Worm (Caenorhabditis elegans) whole organism, mixed stage, embryonic: Measurements from ENCODE around the gene srx-9.

Experiments
- M03D4.4 ChIP-seq: sonication (generic microtip); optimal IDR thresholded peaks from 2 replicates; lab custom pipeline; 2017; ENCODE audit warnings: mild to moderate bottlenecking, missing genetic modification characterization, missing compliant biosample characterization
- bed-3 ChIP-seq: fragments of 200-800 bp; sonication (Bioruptor generic); optimal IDR thresholded peaks from 3 replicates; lab custom pipeline; 2018; ENCODE audit warnings: mild to moderate bottlenecking, missing genetic modification characterization, moderate library complexity, missing compliant biosample characterization
- ceh-39 ChIP-seq: fragments of 150-350 bp; optimal IDR thresholded peaks from 2 replicates; lab custom pipeline; 2014; ENCODE audit warnings: missing biosample characterization, missing genetic modification characterization
- ceh-43 ChIP-seq: fragments of 200-800 bp; sonication (Bioruptor generic); optimal IDR thresholded peaks from 2 replicates; lab custom pipeline; 2018; ENCODE audit warnings: mild to moderate bottlenecking, missing genetic modification characterization, moderate library complexity, missing compliant biosample characterization
- ceh-83 ChIP-seq: fragments of 200-800 bp; sonication (Bioruptor generic); optimal IDR thresholded peaks from 2 replicates; lab custom pipeline; 2018; ENCODE audit warnings: mild to moderate bottlenecking, missing genetic modification characterization, missing compliant biosample characterization
- ces-1 ChIP-seq: fragments of 150-350 bp; optimal IDR thresholded peaks from 2 replicates; lab custom pipeline; 2014; ENCODE audit warnings: missing biosample characterization, missing genetic modification reagents, missing genetic modification characterization
- elt-1 ChIP-seq: sonication (generic microtip); optimal IDR thresholded peaks from 2 replicates; lab custom pipeline; 2017; ENCODE audit warnings: missing genetic modification characterization, mild to moderate bottlenecking, missing compliant biosample characterization, antibody characterized with exemption, moderate library complexity, borderline replicate concordance; ENCODE audit not compliant: insufficient read depth
- elt-3 ChIP-seq: fragments of 150-350 bp; optimal IDR thresholded peaks from 2 replicates; lab custom pipeline; 2014; ENCODE audit warnings: missing biosample characterization, missing genetic modification characterization
- flh-1 ChIP-seq: fragments of 200-800 bp; sonication (Bioruptor generic); optimal IDR thresholded peaks from 2 replicates; lab custom pipeline; 2018; ENCODE audit warnings: mild to moderate bottlenecking, missing genetic modification characterization, moderate library complexity, missing compliant biosample characterization
- hlh-1 ChIP-seq: fragments of 150-350 bp; optimal IDR thresholded peaks from 2 replicates; lab custom pipeline; 2014; ENCODE audit warnings: missing biosample characterization, missing genetic modification reagents, missing genetic modification characterization
- lin-13 ChIP-seq: fragments of 150-350 bp; optimal IDR thresholded peaks from 2 replicates; lab custom pipeline; 2014; ENCODE audit warnings: missing biosample characterization, missing genetic modification characterization
- lin-32 ChIP-seq: fragments of 200-800 bp; sonication (Bioruptor generic); optimal IDR thresholded peaks from 2 replicates; lab custom pipeline; 2018; ENCODE audit warnings: mild to moderate bottlenecking, missing genetic modification characterization, missing compliant biosample characterization
- lsy-2 ChIP-seq: fragments of 150-350 bp; optimal IDR thresholded peaks from 2 replicates; lab custom pipeline; 2014; ENCODE audit warnings: missing biosample characterization, missing genetic modification characterization
- mab-5 ChIP-seq: fragments of 150-350 bp; optimal IDR thresholded peaks from 2 replicates; lab custom pipeline; 2014; ENCODE audit warnings: missing biosample characterization, missing genetic modification characterization
- mep-1 ChIP-seq: fragments of 150-350 bp; optimal IDR thresholded peaks from 2 replicates; lab custom pipeline; 2017; ENCODE audit warnings: missing biosample characterization, missing genetic modification reagents, missing genetic modification characterization, inconsistent platforms
- mls-2 ChIP-seq: sonication (generic microtip); optimal IDR thresholded peaks from 2 replicates; lab custom pipeline; 2016; ENCODE audit warnings: mild to moderate bottlenecking, missing genetic modification characterization, moderate library complexity, missing compliant biosample characterization
- nhr-12 ChIP-seq: fragments of 150-350 bp; optimal IDR thresholded peaks from 2 replicates; lab custom pipeline; 2014; ENCODE audit warnings: missing biosample characterization, missing genetic modification characterization
- nhr-2 ChIP-seq: fragments of 150-350 bp; optimal IDR thresholded peaks from 2 replicates; lab custom pipeline; 2014; ENCODE audit warnings: missing biosample characterization, missing genetic modification characterization
- nhr-237 ChIP-seq: fragments of 150-350 bp; optimal IDR thresholded peaks from 2 replicates; lab custom pipeline; 2014; ENCODE audit warnings: missing biosample characterization, missing genetic modification characterization
- nhr-76 ChIP-seq: sonication (generic microtip); optimal IDR thresholded peaks from 2 replicates; lab custom pipeline; 2017; ENCODE audit warnings: missing biosample characterization, missing genetic modification characterization
- pha-4 ChIP-seq: fragments of 150-350 bp; optimal IDR thresholded peaks from 2 replicates; lab custom pipeline; 2018; ENCODE audit warnings: missing biosample characterization, missing genetic modification reagents, missing genetic modification characterization
- sem-2 ChIP-seq: fragments of 200-800 bp; sonication (Bioruptor generic); optimal IDR thresholded peaks from 2 replicates; lab custom pipeline; 2018; ENCODE audit warnings: mild to moderate bottlenecking, missing genetic modification characterization, missing compliant biosample characterization
- snpc-4 ChIP-seq: fragments of 150-350 bp; optimal IDR thresholded peaks from 2 replicates; lab custom pipeline; 2014; ENCODE audit warnings: missing biosample characterization, missing genetic modification characterization
- sptf-1 ChIP-seq: sonication (generic microtip); optimal IDR thresholded peaks from 2 replicates; lab custom pipeline; 2017; ENCODE audit warnings: mild to moderate bottlenecking, missing genetic modification characterization, moderate library complexity, missing compliant biosample characterization
- tbx-8 ChIP-seq: fragments of 200-800 bp; sonication (Bioruptor generic); optimal IDR thresholded peaks from 2 replicates; lab custom pipeline; 2018; ENCODE audit warnings: mild to moderate bottlenecking, missing genetic modification characterization, moderate library complexity, missing compliant biosample characterization
- unc-120 ChIP-seq: sonication (generic microtip); optimal IDR thresholded peaks from 2 replicates; lab custom pipeline; 2017; ENCODE audit warnings: missing genetic modification characterization, missing compliant biosample characterization; ENCODE audit not compliant: poor library complexity, severe bottlenecking
- unc-39 ChIP-seq: fragments of 150-350 bp; optimal IDR thresholded peaks from 2 replicates; lab custom pipeline; 2014; ENCODE audit warnings: missing biosample characterization, missing genetic modification characterization
- unc-62 ChIP-seq: fragments of 150-350 bp; optimal IDR thresholded peaks from 2 replicates; lab custom pipeline; 2014; ENCODE audit warnings: missing biosample characterization, missing genetic modification reagents, missing genetic modification characterization

Gene srx-9

DNA sequence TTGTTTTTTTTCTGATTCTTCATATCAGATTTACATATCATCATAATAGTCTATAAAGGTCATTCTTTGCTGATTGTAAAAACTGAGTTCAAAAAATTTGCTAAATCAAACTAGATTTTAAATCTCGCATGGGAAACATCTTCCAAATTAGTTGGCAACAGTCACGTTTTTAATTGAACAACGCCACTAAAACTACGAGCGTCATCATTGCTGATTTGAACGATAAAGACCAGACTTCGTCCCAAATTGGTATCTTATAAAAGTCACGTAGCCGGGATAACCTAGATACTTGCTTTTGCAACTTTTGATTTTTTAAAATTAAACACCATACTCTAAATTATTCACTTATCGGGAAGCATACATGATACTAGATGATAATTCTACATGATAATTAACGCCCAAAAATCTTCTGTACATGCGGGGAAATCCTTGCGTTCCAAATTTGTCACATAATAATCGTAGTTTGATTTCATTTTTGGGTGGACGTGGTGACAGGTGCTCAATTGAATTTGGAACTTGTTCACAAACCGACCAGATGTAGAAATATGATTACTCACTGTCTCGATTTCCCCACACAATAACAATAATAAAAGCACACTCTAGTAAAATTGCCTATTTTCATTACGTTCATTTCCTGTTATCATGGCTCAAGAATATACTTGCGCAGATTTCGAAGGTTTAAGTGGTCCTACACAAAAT, 21.9 kb upstream of the srx-9 start, which contains the start of gene srw-67:
Gene srw-67 (plus strand): TSS at position 643 of the 699 bp plus-strand sequence.
- TF ChIP-seq bed-3 (no peak), unc-120 (tag; lab: Kevin White, UChicago) (no peak), mls-2 (tag; lab: Kevin White, UChicago) (no peak), snpc-4 (no peak), unc-39 (tag; lab: Kevin White, UChicago) (no peak), ces-1 (GFP tag; lab: Kevin White, UChicago) (no peak), lin-13 (tag; lab: Kevin White, UChicago) (no peak), tbx-8 (GFP tag; lab: Kevin White, UChicago) (no peak), ceh-83 (GFP tag; lab: Kevin White, UChicago) (no peak), sptf-1 (tag; lab: Kevin White, UChicago) (no peak), hlh-1 (tag; lab: Kevin White, UChicago) (no peak), ceh-39 (tag; lab: Kevin White, UChicago) (no peak), elt-1 (no peak), nhr-237 (tag; lab: Kevin White, UChicago) (no peak), unc-62 (no peak)
- TF ChIP-seq, all 35 proteins: peak for 0

DNA sequence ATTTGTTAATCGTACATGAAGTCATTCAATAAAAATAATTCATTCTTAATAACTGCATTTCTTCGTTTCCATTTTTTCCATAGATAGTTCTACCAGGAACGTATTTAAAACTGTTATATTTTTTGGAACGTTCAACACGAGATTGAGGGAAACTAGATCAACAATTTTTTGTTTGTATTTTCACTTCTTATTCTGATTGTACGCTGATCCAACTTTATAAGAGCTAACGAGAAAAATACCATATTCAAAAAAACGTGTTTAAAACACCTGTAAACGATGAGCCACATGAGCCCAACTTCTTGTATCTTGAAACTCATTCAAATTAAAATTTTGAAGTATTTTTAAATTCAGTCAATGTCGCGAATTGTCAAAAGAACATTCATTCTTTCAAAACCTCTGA, 21.3 kb upstream of the srx-9 start:
- no peak for TF ChIP-seq ceh-39 (tag; lab: Kevin White, UChicago)
- no peak for TF ChIP-seq snpc-4
- TF ChIP-seq mab-5 (tag; lab: Kevin White, UChicago): no peak
- no peak for TF ChIP-seq nhr-237 (tag; lab: Kevin White, UChicago)
- TF ChIP-seq M03D4.4 (tag; lab: Kevin White, UChicago): no peak
- TF ChIP-seq sem-2 (GFP tag; lab: Kevin White, UChicago): no peak
- no peak for TF ChIP-seq nhr-12
- no peak for TF ChIP-seq nhr-76 (tag; lab: Kevin White, UChicago)
- no peak for TF ChIP-seq mep-1 (tag; lab: Kevin White, UChicago)
- no peak for TF ChIP-seq lsy-2 (tag; lab: Kevin White, UChicago)
- TF ChIP-seq ceh-83 (GFP tag; lab: Kevin White, UChicago): no peak
- TF ChIP-seq lin-32 (GFP tag; lab: Kevin White, UChicago): no peak
- no peak for TF ChIP-seq sptf-1 (tag; lab: Kevin White, UChicago)
- no peak for TF ChIP-seq ceh-43
- TF ChIP-seq flh-1 (GFP tag; lab: Kevin White, UChicago): no peak

DNA sequence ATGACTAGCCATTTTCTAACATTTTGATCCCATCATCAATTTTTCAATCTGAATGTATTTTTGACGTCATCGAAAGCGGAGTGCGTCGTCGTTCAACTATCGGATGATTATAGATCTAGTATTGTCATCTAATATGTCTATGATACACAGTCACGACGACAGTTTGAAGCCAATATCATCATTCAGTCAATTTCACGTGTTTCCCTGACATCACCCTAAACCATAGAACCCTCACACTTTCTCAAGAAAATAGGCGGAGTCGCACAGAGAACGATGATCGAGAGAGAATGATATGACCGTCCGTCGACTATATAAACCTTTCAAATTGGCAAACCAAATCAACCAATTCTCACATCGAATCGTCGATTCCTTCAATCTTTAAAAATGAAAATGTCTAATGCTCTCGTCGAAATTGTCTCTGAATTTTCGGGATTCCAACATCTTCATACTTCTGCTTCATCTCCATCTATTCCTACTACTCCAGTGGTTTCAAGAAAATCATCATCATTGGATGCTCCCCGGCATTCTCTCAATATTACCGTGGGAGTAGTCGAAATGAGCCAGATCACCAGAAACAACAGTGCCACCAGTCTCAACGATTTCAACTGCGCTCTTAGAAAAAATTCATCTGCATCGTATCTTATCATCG, 20.6 kb upstream of the srx-9 start, which contains the start of gene F18E3.13:
Gene F18E3.13 (plus strand): TSS at position 385 of the 649 bp plus-strand sequence.
- TF ChIP-seq unc-62: peak; percentile 69
- no peak for TF ChIP-seq flh-1 (GFP tag; lab: Kevin White, UChicago)
- TF ChIP-seq elt-3: peak; percentile 22
- TF ChIP-seq lin-32 (GFP tag; lab: Kevin White, UChicago): no peak

DNA sequence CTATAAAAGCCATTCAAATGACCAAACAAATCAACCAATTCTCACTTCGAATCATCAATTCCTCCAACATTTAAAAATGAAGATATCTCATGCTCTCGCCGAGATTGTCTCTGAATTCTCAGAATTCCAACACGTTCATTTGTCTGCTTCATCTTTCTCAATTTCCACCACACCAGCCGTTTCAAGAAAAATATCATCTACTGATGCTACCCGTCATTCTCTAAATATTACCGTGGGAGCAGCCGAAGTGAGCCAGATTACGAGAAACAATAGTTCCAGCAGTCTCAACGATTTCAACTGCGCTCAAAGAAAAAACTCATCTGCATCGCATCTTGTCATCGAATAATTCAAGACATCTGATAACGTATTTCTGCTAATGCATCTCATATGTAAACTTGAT, 19.6 kb upstream of the srx-9 start, which contains the start of gene F18E3.12:
Gene F18E3.12 (plus strand): TSS at position 77 of the 400 bp plus-strand sequence.
- TF ChIP-seq unc-39 (tag; lab: Kevin White, UChicago) (no peak), hlh-1 (tag; lab: Kevin White, UChicago) (no peak), lsy-2 (tag; lab: Kevin White, UChicago) (no peak), ceh-43 (no peak), snpc-4 (no peak), mab-5 (tag; lab: Kevin White, UChicago) (no peak), nhr-76 (tag; lab: Kevin White, UChicago) (no peak), tbx-8 (GFP tag; lab: Kevin White, UChicago) (no peak), ces-1 (GFP tag; lab: Kevin White, UChicago) (no peak), pha-4 (tag; lab: Kevin White, UChicago) (no peak), sem-2 (GFP tag; lab: Kevin White, UChicago) (no peak), mep-1 (tag; lab: Kevin White, UChicago) (no peak), elt-3 (no peak), ceh-83 (GFP tag; lab: Kevin White, UChicago) (no peak), bed-3 (no peak), ceh-39 (tag; lab: Kevin White, UChicago) (no peak), nhr-12 (no peak), nhr-2 (no peak), sptf-1 (tag; lab: Kevin White, UChicago) (no peak)
